Fruit fly (Drosophila melanogaster) whole organism, embryonic: ENCODE data around the gene CG3032.
A peak's percentile ranks its signal among the peaks of the same experiment; 100 is the strongest.

Experiments used
- Abd-B ChIP-seq: fragments of 200-800 bp; sonication (Bioruptor generic); optimal IDR thresholded peaks from 2 replicates; lab custom pipeline; 2018; ENCODE audit warnings: missing biosample characterization, mild to moderate bottlenecking, missing genetic modification characterization, moderate library complexity
- Ada2b ChIP-seq: fragments of 200-800 bp; sonication (Bioruptor generic); IDR thresholded peaks from 2 replicates; pipeline ENCODE4 v1.3.6; 2022; ENCODE audit warnings: missing biosample characterization, missing genetic modification characterization
- B-H1 ChIP-seq: fragments of 200-800 bp; sonication (Bioruptor generic); IDR thresholded peaks from 3 replicates; pipeline ENCODE4 v1.3.6; 2022; ENCODE audit warnings: missing biosample characterization, missing genetic modification characterization
- CG11085 ChIP-seq: fragments of 200-800 bp; sonication (Bioruptor generic); IDR thresholded peaks from 2 replicates; pipeline ENCODE4 v1.3.6; 2022; ENCODE audit warnings: missing biosample characterization, missing genetic modification characterization
- CG12659 ChIP-seq: fragments of 200-800 bp; sonication (Bioruptor generic); optimal IDR thresholded peaks from 3 replicates; lab custom pipeline; 2017; ENCODE audit warnings: mild to moderate bottlenecking, missing biosample characterization, missing genetic modification reagents, missing genetic modification characterization
- CG13424 ChIP-seq: fragments of 200-800 bp; sonication (Bioruptor generic); optimal IDR thresholded peaks from 2 replicates; lab custom pipeline; 2019; ENCODE audit warnings: missing biosample characterization, mild to moderate bottlenecking, missing genetic modification characterization, moderate library complexity
- CG14667 ChIP-seq: fragments of 200-800 bp; sonication (Bioruptor generic); IDR thresholded peaks from 2 replicates; pipeline ENCODE4 v1.3.6; 2022; ENCODE audit warnings: missing biosample characterization, missing genetic modification characterization
- CG14860 ChIP-seq: fragments of 200-800 bp; sonication (Bioruptor generic); IDR thresholded peaks from 3 replicates; pipeline ENCODE4 v1.3.6; 2022; ENCODE audit warnings: missing biosample characterization, missing genetic modification characterization; ENCODE audit not compliant: partially characterized antibody
- CG1602 ChIP-seq: fragments of 200-800 bp; sonication (Bioruptor generic); optimal IDR thresholded peaks from 3 replicates; lab custom pipeline; 2016; ENCODE audit warnings: missing biosample characterization, missing genetic modification characterization
- CG16863 ChIP-seq: fragments of 200-800 bp; sonication (Bioruptor generic); optimal IDR thresholded peaks from 3 replicates; lab custom pipeline; 2016; ENCODE audit warnings: missing biosample characterization, missing genetic modification characterization
- CG17186 ChIP-seq: fragments of 200-800 bp; sonication (Bioruptor generic); optimal IDR thresholded peaks from 3 replicates; lab custom pipeline; 2017; ENCODE audit warnings: missing biosample characterization, missing genetic modification reagents, missing genetic modification characterization
- CG17385 ChIP-seq: fragments of 200-800 bp; sonication (Bioruptor generic); optimal IDR thresholded peaks from 3 replicates; lab custom pipeline; 2018; ENCODE audit warnings: missing biosample characterization, mild to moderate bottlenecking, missing genetic modification characterization
- CG17802 ChIP-seq: fragments of 200-800 bp; sonication (Bioruptor generic); optimal IDR thresholded peaks from 2 replicates; lab custom pipeline; 2018; ENCODE audit warnings: missing biosample characterization, mild to moderate bottlenecking, missing genetic modification characterization, moderate library complexity
- CG18599 ChIP-seq: fragments of 200-800 bp; sonication (Bioruptor generic); optimal IDR thresholded peaks from 3 replicates; lab custom pipeline; 2017; ENCODE audit warnings: missing biosample characterization, missing genetic modification characterization, mild to moderate bottlenecking, moderate library complexity, missing genetic modification reagents
- CG3163 ChIP-seq: fragments of 200-800 bp; sonication (Bioruptor generic); optimal IDR thresholded peaks from 3 replicates; lab custom pipeline; 2016; ENCODE audit warnings: missing biosample characterization, missing genetic modification characterization
- CG32772 ChIP-seq: fragments of 200-800 bp; sonication (Bioruptor generic); IDR thresholded peaks from 2 replicates; pipeline ENCODE4 v1.3.6; 2022; ENCODE audit warnings: missing biosample characterization, missing genetic modification characterization
- CG33213 ChIP-seq: fragments of 200-800 bp; sonication (Bioruptor generic); optimal IDR thresholded peaks from 3 replicates; lab custom pipeline; 2016; ENCODE audit warnings: missing biosample characterization, missing genetic modification characterization
- CG4854 ChIP-seq: fragments of 200-800 bp; sonication (Bioruptor generic); optimal IDR thresholded peaks from 2 replicates; lab custom pipeline; 2016; ENCODE audit warnings: missing biosample characterization, missing genetic modification characterization, inconsistent platforms
- CG6689 ChIP-seq: fragments of 200-800 bp; sonication (Bioruptor generic); IDR thresholded peaks from 2 replicates; pipeline ENCODE4 v1.3.6; 2022; ENCODE audit warnings: missing biosample characterization, missing genetic modification characterization
- CG6854 ChIP-seq: fragments of 200-800 bp; sonication (Bioruptor generic); optimal IDR thresholded peaks from 3 replicates; lab custom pipeline; 2017; ENCODE audit warnings: missing biosample characterization, mild to moderate bottlenecking, missing genetic modification characterization
- CG7839 ChIP-seq: fragments of 200-800 bp; sonication (Bioruptor generic); optimal IDR thresholded peaks from 3 replicates; lab custom pipeline; 2018; ENCODE audit warnings: missing biosample characterization, mild to moderate bottlenecking, missing genetic modification characterization, moderate library complexity
- CG8089 ChIP-seq: fragments of 200-800 bp; sonication (Bioruptor generic); optimal IDR thresholded peaks from 3 replicates; lab custom pipeline; 2016; ENCODE audit warnings: missing biosample characterization, missing genetic modification characterization
- CG8281 ChIP-seq: fragments of 200-800 bp; sonication (Bioruptor generic); optimal IDR thresholded peaks from 2 replicates; lab custom pipeline; 2018; ENCODE audit warnings: missing biosample characterization, mild to moderate bottlenecking, missing genetic modification characterization, moderate library complexity
- CG8478 ChIP-seq: fragments of >200 bp; optimal IDR thresholded peaks from 2 replicates; lab custom pipeline; 2018
- CG9609 ChIP-seq: fragments of 200-800 bp; sonication (Bioruptor generic); optimal IDR thresholded peaks from 3 replicates; lab custom pipeline; 2016; ENCODE audit warnings: missing biosample characterization, missing genetic modification characterization
- Camta ChIP-seq: fragments of 200-800 bp; sonication (Bioruptor generic); optimal IDR thresholded peaks from 2 replicates; lab custom pipeline; 2016; ENCODE audit warnings: missing biosample characterization, missing genetic modification characterization
- Eip74EF ChIP-seq, 2 experiments: fragments of 200-800 bp in 1 of 2; fragments of >200 bp in 1 of 2; sonication (Bioruptor generic) in 1 of 2; optimal IDR thresholded peaks; 2 replicates each; lab custom pipeline; 2017 to 2019; ENCODE audit warnings: missing biosample characterization in 2 of 2, missing genetic modification characterization in 2 of 2, mild to moderate bottlenecking in 1 of 2, moderate library complexity in 1 of 2
- Fer2 ChIP-seq: fragments of 200-800 bp; sonication (Bioruptor generic); optimal IDR thresholded peaks from 2 replicates; lab custom pipeline; 2018; ENCODE audit warnings: missing biosample characterization, mild to moderate bottlenecking, missing genetic modification characterization, moderate library complexity
- Fer3 ChIP-seq: fragments of 200-800 bp; sonication (Bioruptor generic); optimal IDR thresholded peaks from 2 replicates; lab custom pipeline; 2018; ENCODE audit warnings: missing biosample characterization, mild to moderate bottlenecking, missing genetic modification characterization, moderate library complexity
- H15 ChIP-seq: fragments of 200-800 bp; sonication (Bioruptor generic); IDR thresholded peaks from 3 replicates; pipeline ENCODE4 v1.3.6; 2022; ENCODE audit warnings: missing biosample characterization, missing genetic modification characterization
- Lpt ChIP-seq: fragments of >200 bp; optimal IDR thresholded peaks from 2 replicates; lab custom pipeline; 2018; ENCODE audit warnings: missing biosample characterization, missing genetic modification characterization
- Mrtf ChIP-seq: fragments of 200-800 bp; sonication (Bioruptor generic); IDR thresholded peaks from 3 replicates; pipeline ENCODE4 v1.3.6; 2022; ENCODE audit warnings: missing biosample characterization, missing genetic modification characterization
- Nf-YA ChIP-seq: fragments of 200-800 bp; sonication (Bioruptor generic); IDR thresholded peaks from 2 replicates; pipeline ENCODE4 v1.3.6; 2022; ENCODE audit warnings: missing biosample characterization, missing genetic modification characterization
- Rfx ChIP-seq: fragments of 200-800 bp; sonication (Bioruptor generic); IDR thresholded peaks from 2 replicates; pipeline ENCODE4 v1.3.6; 2022; ENCODE audit warnings: missing biosample characterization, missing genetic modification characterization
- chinmo ChIP-seq: fragments of 200-800 bp; sonication (Bioruptor generic); IDR thresholded peaks from 4 replicates; pipeline ENCODE4 v1.3.6; 2022; ENCODE audit warnings: missing biosample characterization, missing genetic modification characterization; ENCODE audit not compliant: partially characterized antibody
- croc ChIP-seq: fragments of 200-800 bp; sonication (Bioruptor generic); conservative IDR thresholded peaks from 3 replicates; pipeline ENCODE4 v1.3.6; 2022; ENCODE audit warnings: missing biosample characterization, missing genetic modification characterization
- eve ChIP-seq, 2 experiments: fragments of >200 bp; optimal IDR thresholded peaks; 2 replicates each; lab custom pipeline; 2017; ENCODE audit warnings: missing biosample characterization in 2 of 2, missing genetic modification characterization in 2 of 2
- exex ChIP-seq: fragments of 200-800 bp; sonication (Bioruptor generic); optimal IDR thresholded peaks from 4 replicates; lab custom pipeline; 2018; ENCODE audit warnings: missing biosample characterization, mild to moderate bottlenecking, missing genetic modification characterization, moderate library complexity
- gce ChIP-seq: fragments of 200-800 bp; sonication (Bioruptor generic); IDR thresholded peaks from 3 replicates; pipeline ENCODE4 v1.3.6; 2022; ENCODE audit warnings: missing biosample characterization, missing genetic modification characterization
- gcm ChIP-seq: fragments of 200-800 bp; sonication (Bioruptor generic); optimal IDR thresholded peaks from 2 replicates; lab custom pipeline; 2019; ENCODE audit warnings: missing biosample characterization, mild to moderate bottlenecking, missing genetic modification characterization, moderate library complexity
- kni ChIP-seq: fragments of 200-800 bp; sonication (Bioruptor generic); optimal IDR thresholded peaks from 3 replicates; lab custom pipeline; 2017; ENCODE audit warnings: mild to moderate bottlenecking, missing biosample characterization, missing genetic modification reagents, missing genetic modification characterization
- mld ChIP-seq: fragments of 200-800 bp; sonication (Bioruptor generic); IDR thresholded peaks from 3 replicates; pipeline ENCODE4 v1.3.6; 2022; ENCODE audit warnings: missing biosample characterization, missing genetic modification characterization; ENCODE audit not compliant: partially characterized antibody
- p53 ChIP-seq: fragments of 200-800 bp; sonication (Bioruptor generic); optimal IDR thresholded peaks from 2 replicates; lab custom pipeline; 2016; ENCODE audit warnings: missing biosample characterization, missing genetic modification characterization
- pros ChIP-seq: fragments of 200-800 bp; sonication (Bioruptor generic); optimal IDR thresholded peaks from 3 replicates; lab custom pipeline; 2019; ENCODE audit warnings: missing biosample characterization, mild to moderate bottlenecking, missing genetic modification characterization, moderate library complexity
- ro ChIP-seq: fragments of 200-800 bp; sonication (Bioruptor generic); IDR thresholded peaks from 2 replicates; pipeline ENCODE4 v1.3.6; 2022; ENCODE audit warnings: missing biosample characterization, missing genetic modification characterization
- sc ChIP-seq, 3 experiments: fragments of >200 bp in 2 of 3; fragments of 200-800 bp in 1 of 3; sonication (Bioruptor generic) in 1 of 3; optimal IDR thresholded peaks; 2 replicates in 2 of 3; 3 replicates in 1 of 3; lab custom pipeline; 2017; ENCODE audit warnings: mild to moderate bottlenecking in 1 of 3, missing biosample characterization in 1 of 3, missing genetic modification characterization in 1 of 3, missing genetic modification reagents in 1 of 3
- scrt ChIP-seq: fragments of 200-800 bp; sonication (Bioruptor generic); optimal IDR thresholded peaks from 2 replicates; lab custom pipeline; 2018; ENCODE audit warnings: missing biosample characterization, mild to moderate bottlenecking, missing genetic modification characterization, moderate library complexity
- so ChIP-seq: fragments of 200-800 bp; sonication (Bioruptor generic); IDR thresholded peaks from 3 replicates; pipeline ENCODE4 v1.3.6; 2022; ENCODE audit warnings: missing biosample characterization, missing genetic modification characterization
- sr ChIP-seq: fragments of 200-800 bp; sonication (Bioruptor generic); IDR thresholded peaks from 3 replicates; pipeline ENCODE4 v1.3.6; 2022; ENCODE audit warnings: missing biosample characterization, missing genetic modification characterization
- ssp ChIP-seq: fragments of 200-800 bp; sonication (Bioruptor generic); IDR thresholded peaks from 2 replicates; pipeline ENCODE4 v1.3.6; 2022; ENCODE audit warnings: missing biosample characterization, missing genetic modification characterization
- zfh1 ChIP-seq: fragments of 200-800 bp; sonication (Bioruptor generic); IDR thresholded peaks from 3 replicates; pipeline ENCODE4 v1.3.6; 2022; ENCODE audit warnings: missing biosample characterization, missing genetic modification characterization

The CG3032 gene

DNA sequence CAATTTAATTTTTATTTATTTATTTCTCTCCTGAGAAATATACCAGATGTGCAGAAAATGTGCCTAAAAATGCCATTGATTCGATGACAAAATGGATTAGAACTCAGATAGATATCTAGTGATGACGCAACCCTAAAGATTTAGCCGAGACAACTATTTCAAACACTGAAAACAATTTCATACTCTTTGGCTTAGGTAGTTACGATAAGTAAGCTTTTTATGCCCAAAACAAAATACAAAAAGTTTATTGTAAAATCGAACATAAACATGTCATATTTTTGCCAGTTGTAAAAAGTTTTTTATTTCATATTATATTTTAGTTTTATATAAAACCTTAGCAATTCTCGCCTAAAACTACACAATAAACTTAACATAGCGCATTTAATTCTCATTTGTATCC lies 40.3 kb downstream of the CG3032 start, which contains the start of gene CG3040 (continued):
- TF ChIP-seq CG17802 (tag; lab: Kevin White, UChicago) (no peak), CG4854 (GFP tag; lab: Kevin White, UChicago) (no peak), croc (GFP tag; lab: Robert Waterston, UW) (no peak), Mrtf (no peak), CG6854 (GFP tag; lab: Kevin White, UChicago) (no peak), exex (tag; lab: Kevin White, UChicago) (no peak), H15 (GFP tag; lab: Robert Waterston, UW) (no peak), pros (GFP tag; lab: Kevin White, UChicago) (no peak), CG8478 (lab: Kevin White, UChicago) (no peak), zfh1 (GFP tag; lab: Robert Waterston, UW) (peak; percentile 33; the same call in 2 of the 3 replicates), ro (GFP tag; lab: Robert Waterston, UW) (no peak), CG7839 (tag; lab: Kevin White, UChicago) (peak; percentile 25), Fer2 (tag; lab: Kevin White, UChicago) (no peak), CG12659 (GFP tag; lab: Kevin White, UChicago) (peak; percentile 50), CG17186 (GFP tag; lab: Kevin White, UChicago) (no peak), sr (GFP tag; lab: Robert Waterston, UW) (no peak), CG13424 (tag; lab: Kevin White, UChicago) (peak; percentile 39), CG17385 (GFP tag; lab: Kevin White, UChicago) (no peak), Rfx (GFP tag; lab: Robert Waterston, UW) (peak; percentile 54), B-H1 (no peak), CG33213 (GFP tag; lab: Kevin White, UChicago) (peak; percentile 39), eve (GFP tag; optimal IDR thresholded peaks at IDR 0.05; lab: Kevin White, UChicago) (no peak), CG9609 (GFP tag; lab: Kevin White, UChicago) (no peak), CG1602 (GFP tag; lab: Kevin White, UChicago) (peak; percentile 37), sc (optimal IDR thresholded peaks at IDR 0.05; lab: Kevin White, UChicago) (no peak), sc (GFP tag; optimal IDR thresholded peaks at IDR 0.05; lab: Kevin White, UChicago) (no peak), Lpt (no peak), CG16863 (no peak), Fer3 (tag; lab: Kevin White, UChicago) (peak; percentile 26), gce (GFP tag; lab: Robert Waterston, UW) (0 out of 3 replicates have a peak, but pooled peaks have one; percentile 16), CG3163 (peak; percentile 7), CG14860 (GFP tag; lab: Robert Waterston, UW) (no peak), Abd-B (GFP tag; lab: Kevin White, UChicago) (peak; percentile 25), so (no peak), Eip74EF (GFP tag; optimal IDR thresholded peaks at IDR 0.05; lab: Kevin White, UChicago) (no peak), CG6689 (GFP tag; lab: Robert Waterston, UW) (no peak), CG11085 (GFP tag; lab: Robert Waterston, UW) (peak; percentile 26; the same call in 1 of the 2 replicates), mld (GFP tag; lab: Robert Waterston, UW) (no peak), Camta (GFP tag; lab: Kevin White, UChicago) (no peak), CG8281 (no peak), Nf-YA (no peak), Ada2b (peak; percentile 22; the same call in 1 of the 2 replicates), CG8089 (GFP tag; lab: Kevin White, UChicago) (no peak), CG32772 (GFP tag; lab: Robert Waterston, UW) (0 out of 2 replicates have a peak, but pooled peaks have one; percentile 14), p53 (GFP tag; lab: Kevin White, UChicago) (no peak), ssp (GFP tag; lab: Robert Waterston, UW) (no peak), CG18599 (GFP tag; lab: Kevin White, UChicago) (peak; percentile 15), CG14667 (no peak), gcm (GFP tag; lab: Kevin White, UChicago) (peak; percentile 28), scrt (GFP tag; lab: Kevin White, UChicago) (no peak), kni (GFP tag; lab: Kevin White, UChicago) (no peak), chinmo (GFP tag; lab: Robert Waterston, UW) (no peak)
